Fruit fly (Drosophila melanogaster): Measurements from ENCODE around the gene P5cr.
A peak's percentile ranks its signal among the peaks of the same experiment; 100 is the strongest.

Gene P5cr

DNA sequence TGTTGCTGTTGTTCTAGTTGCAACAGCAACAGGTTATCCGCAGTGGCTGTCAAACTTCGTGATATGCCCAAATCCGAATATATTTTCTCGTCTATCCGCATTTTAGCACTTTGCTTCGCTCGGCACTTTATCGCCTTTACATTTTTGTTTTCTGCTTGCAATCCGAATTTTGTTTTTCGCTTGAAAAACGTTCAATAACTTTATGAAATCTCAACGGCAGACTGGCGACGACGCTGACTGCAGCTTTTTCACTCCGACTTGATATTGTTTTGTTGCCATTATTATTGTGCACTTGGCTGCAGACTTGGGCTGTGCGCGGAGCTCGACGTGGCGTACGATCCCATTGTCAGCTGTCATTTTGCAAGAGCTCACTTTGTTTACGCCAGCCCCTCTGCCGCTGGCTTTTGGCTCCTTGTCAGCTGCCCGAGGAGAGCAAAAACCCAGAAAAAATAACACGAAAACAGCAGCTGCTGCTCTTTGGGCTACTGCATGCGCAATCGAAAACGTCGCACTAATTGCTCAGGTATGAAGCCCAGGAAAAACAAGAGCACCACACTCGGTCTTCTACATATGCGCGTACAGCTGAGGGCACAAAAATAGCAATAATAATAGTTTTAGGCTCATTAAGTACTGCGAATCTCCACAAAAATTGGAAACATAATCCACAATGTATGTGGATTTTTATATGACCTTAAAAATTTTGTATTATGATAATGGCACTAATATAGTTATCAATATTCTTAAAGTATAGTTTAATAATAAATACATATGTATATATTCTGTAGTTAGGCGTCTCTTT, 42.4 kb upstream of the P5cr start:
- peak in 1 of 2 experiments; percentile 23 for TF ChIP-seq dl (GFP tag; optimal IDR thresholded peaks at IDR 0.05; ENCODE audit: insufficient read depth in 1 of 2, partially characterized antibody in 2 of 2)
- no peak for TF ChIP-seq Vsx2 (GFP tag; optimal IDR thresholded peaks at IDR 0.05; ENCODE audit: partially characterized antibody)
- no peak for TF ChIP-seq pan (optimal IDR thresholded peaks at IDR 0.05)
- no peak for TF ChIP-seq Abd-B (GFP tag; optimal IDR thresholded peaks at IDR 0.05)
- no peak for TF ChIP-seq jim (GFP tag; optimal IDR thresholded peaks at IDR 0.05)
- TF ChIP-seq sv (GFP tag; optimal IDR thresholded peaks at IDR 0.05): no peak
- no peak for TF ChIP-seq Sp1 (GFP tag; optimal IDR thresholded peaks at IDR 0.05)
- TF ChIP-seq brk (GFP tag; optimal IDR thresholded peaks at IDR 0.05): no peak
- peak in 1 of 2 experiments; percentile 32 for TF ChIP-seq foxo (GFP tag; optimal IDR thresholded peaks at IDR 0.05)
- no peak for TF ChIP-seq dmrt93B (GFP tag; optimal IDR thresholded peaks at IDR 0.05)
- TF ChIP-seq Hr78 (GFP tag; optimal IDR thresholded peaks at IDR 0.05): no peak
- TF ChIP-seq sage (GFP tag; optimal IDR thresholded peaks at IDR 0.05): no peak
- no peak for TF ChIP-seq Dfd (GFP tag; optimal IDR thresholded peaks at IDR 0.05)
- no peak for TF ChIP-seq Rel (GFP tag; optimal IDR thresholded peaks at IDR 0.05)
- peak; percentile 45 for TF ChIP-seq Rel (tag; optimal IDR thresholded peaks at IDR 0.05)
- TF ChIP-seq GATAd (GFP tag; optimal IDR thresholded peaks at IDR 0.05): no peak
- no peak for TF ChIP-seq CG9705 (GFP tag; optimal IDR thresholded peaks at IDR 0.05)
- no peak for TF ChIP-seq rgr (GFP tag; optimal IDR thresholded peaks at IDR 0.05)
- no peak for TF ChIP-seq N (GFP tag; optimal IDR thresholded peaks at IDR 0.05)
- TF ChIP-seq CG32264 (GFP tag; optimal IDR thresholded peaks at IDR 0.05): no peak
- no peak for TF ChIP-seq tai (GFP tag; optimal IDR thresholded peaks at IDR 0.05)
- no peak for TF ChIP-seq Mio (GFP tag; optimal IDR thresholded peaks at IDR 0.05)
- TF ChIP-seq Dif (GFP tag; optimal IDR thresholded peaks at IDR 0.05; ENCODE audit: partially characterized antibody): no peak

DNA sequence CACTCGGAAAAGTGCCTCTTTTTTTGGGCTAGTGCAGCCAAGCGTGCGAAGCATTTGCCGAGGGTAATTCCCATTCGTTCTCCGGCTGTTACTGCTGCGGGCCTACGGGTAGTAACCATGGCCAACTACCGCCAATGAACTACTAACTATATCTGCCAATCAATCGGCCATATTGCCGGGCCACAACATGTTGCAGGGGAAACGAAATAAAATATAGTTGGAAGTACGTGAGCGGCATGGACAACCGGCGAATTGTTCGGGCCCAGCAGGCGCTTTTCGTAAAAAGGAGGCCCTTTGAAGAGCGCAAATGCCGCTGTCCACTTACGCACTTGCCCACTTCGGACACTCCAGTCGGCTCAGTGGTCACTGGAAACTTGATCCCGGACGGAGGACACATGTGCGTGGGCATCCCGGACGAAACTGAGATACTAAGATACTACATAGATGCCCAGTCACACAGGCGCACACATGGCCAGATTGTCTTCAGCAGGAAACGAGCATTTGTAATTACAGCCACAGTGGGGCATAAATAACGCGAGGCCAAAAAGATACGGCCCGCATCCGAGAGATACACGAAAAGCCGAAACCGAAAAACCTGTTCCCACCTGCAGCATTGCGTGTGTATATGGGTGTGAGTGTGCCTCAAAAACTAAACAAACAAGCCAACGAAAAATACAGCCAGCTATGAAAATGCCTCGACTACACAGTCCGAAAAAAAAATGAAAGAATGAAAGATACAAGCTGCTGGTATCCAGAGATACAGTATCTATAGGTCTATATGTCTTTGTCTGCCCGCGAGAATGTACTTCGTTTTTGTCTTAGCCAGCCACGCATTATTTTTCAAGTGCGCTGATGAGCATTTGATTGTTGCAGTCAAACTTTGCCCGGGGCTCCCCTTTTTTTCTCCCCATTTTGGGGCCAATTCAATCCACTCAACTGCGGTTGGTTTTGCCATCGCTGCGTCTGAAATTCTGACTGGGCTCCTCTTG, 41.0 kb upstream of the P5cr start:
- peak; percentile 45 for TF ChIP-seq h (GFP tag; optimal IDR thresholded peaks at IDR 0.05)
- no peak for TF ChIP-seq sage (GFP tag; optimal IDR thresholded peaks at IDR 0.05)
- no peak for TF ChIP-seq Hr78 (GFP tag; optimal IDR thresholded peaks at IDR 0.05)
- no peak for TF ChIP-seq tai (GFP tag; optimal IDR thresholded peaks at IDR 0.05)
- TF ChIP-seq HLH106 (tag; optimal IDR thresholded peaks at IDR 0.05): no peak
- TF ChIP-seq psq (GFP tag; optimal IDR thresholded peaks at IDR 0.05): peak; percentile 19
- TF ChIP-seq sv (GFP tag; optimal IDR thresholded peaks at IDR 0.05): no peak
- TF ChIP-seq Jra (GFP tag; optimal IDR thresholded peaks at IDR 0.05): no peak
- TF ChIP-seq N (GFP tag; optimal IDR thresholded peaks at IDR 0.05): no peak
- peak; percentile 10 for TF ChIP-seq OdsH (GFP tag; optimal IDR thresholded peaks at IDR 0.05)
- peak; percentile 4 for TF ChIP-seq Hnf4 (GFP tag; optimal IDR thresholded peaks at IDR 0.05)
- TF ChIP-seq pan (optimal IDR thresholded peaks at IDR 0.05): no peak
- TF ChIP-seq Dif (GFP tag; optimal IDR thresholded peaks at IDR 0.05; ENCODE audit: partially characterized antibody): peak; percentile 19
- peak in 1 of 2 experiments; percentile 15 for TF ChIP-seq foxo (GFP tag; optimal IDR thresholded peaks at IDR 0.05)
- no peak for TF ChIP-seq dsf (GFP tag; optimal IDR thresholded peaks at IDR 0.05; ENCODE audit: borderline replicate concordance)
- peak; percentile 1 for TF ChIP-seq woc (GFP tag; optimal IDR thresholded peaks at IDR 0.05)
- peak; percentile 34 for TF ChIP-seq fru (GFP tag; optimal IDR thresholded peaks at IDR 0.05)
- no peak for TF ChIP-seq Abd-B (GFP tag; optimal IDR thresholded peaks at IDR 0.05)
- no peak for TF ChIP-seq GATAd (GFP tag; optimal IDR thresholded peaks at IDR 0.05)
- peak; percentile 3 for TF ChIP-seq rgr (GFP tag; optimal IDR thresholded peaks at IDR 0.05)
- no peak for TF ChIP-seq usp (GFP tag; optimal IDR thresholded peaks at IDR 0.05)
- peak; percentile 8 for TF ChIP-seq ey (GFP tag; optimal IDR thresholded peaks at IDR 0.05)
- no peak for TF ChIP-seq Rel (GFP tag; optimal IDR thresholded peaks at IDR 0.05)
- peak; percentile 90 for TF ChIP-seq Rel (tag; optimal IDR thresholded peaks at IDR 0.05)
- no peak for TF ChIP-seq jim (GFP tag; optimal IDR thresholded peaks at IDR 0.05)

All from whole organism, wandering third instar larva.